Fruit fly (Drosophila melanogaster) whole organism, pupa: Measurements from ENCODE around the gene kmr.

Source experiments
- CG10348 ChIP-seq: fragments of 200-800 bp; sonication (Bioruptor generic); IDR thresholded peaks from 2 replicates; pipeline ENCODE4 v1.3.6; 2022; ENCODE audit warnings: missing biosample characterization, missing genetic modification characterization
- CG12605 ChIP-seq: fragments of 200-800 bp; sonication (Bioruptor generic); IDR thresholded peaks from 2 replicates; pipeline ENCODE4 v1.3.6; 2022; ENCODE audit warnings: missing biosample characterization, missing genetic modification characterization
- CG13204 ChIP-seq: fragments of 200-800 bp; sonication (Bioruptor generic); optimal IDR thresholded peaks from 2 replicates; lab custom pipeline; 2018; ENCODE audit warnings: missing biosample characterization, mild to moderate bottlenecking, missing genetic modification characterization, moderate library complexity
- CG14655 ChIP-seq: fragments of 200-800 bp; sonication (Bioruptor generic); optimal IDR thresholded peaks from 3 replicates; lab custom pipeline; 2017; ENCODE audit warnings: mild to moderate bottlenecking, missing biosample characterization, missing genetic modification reagents, missing genetic modification characterization
- CG15710 ChIP-seq: fragments of 200-800 bp; sonication (Bioruptor generic); optimal IDR thresholded peaks from 2 replicates; lab custom pipeline; 2018; ENCODE audit warnings: missing biosample characterization, mild to moderate bottlenecking, missing genetic modification characterization, moderate library complexity
- CG17806 ChIP-seq: fragments of 200-800 bp; sonication (Bioruptor generic); optimal IDR thresholded peaks from 2 replicates; lab custom pipeline; 2018; ENCODE audit warnings: missing biosample characterization, mild to moderate bottlenecking, missing genetic modification characterization, moderate library complexity
- CG32121 ChIP-seq: fragments of 200-800 bp; sonication (Bioruptor generic); IDR thresholded peaks from 2 replicates; pipeline ENCODE4 v1.3.6; 2022; ENCODE audit warnings: missing biosample characterization, missing genetic modification characterization
- CG34367 ChIP-seq: fragments of 200-800 bp; sonication (Bioruptor generic); optimal IDR thresholded peaks from 2 replicates; lab custom pipeline; 2018; ENCODE audit warnings: missing biosample characterization, mild to moderate bottlenecking, missing genetic modification characterization
- CG4496 ChIP-seq: fragments of 200-800 bp; sonication (Bioruptor generic); IDR thresholded peaks from 3 replicates; pipeline ENCODE4 v1.3.6; 2022; ENCODE audit warnings: missing biosample characterization, missing genetic modification characterization
- CG8159 ChIP-seq: fragments of 200-800 bp; sonication (Bioruptor generic); optimal IDR thresholded peaks from 3 replicates; lab custom pipeline; 2018; ENCODE audit warnings: missing biosample characterization, mild to moderate bottlenecking, missing genetic modification characterization, moderate library complexity
- CG8301 ChIP-seq: fragments of 200-800 bp; sonication (Bioruptor generic); optimal IDR thresholded peaks from 2 replicates; lab custom pipeline; 2018; ENCODE audit warnings: missing biosample characterization, mild to moderate bottlenecking, missing genetic modification characterization
- CG9948 ChIP-seq: fragments of 200-800 bp; sonication (Bioruptor generic); optimal IDR thresholded peaks from 2 replicates; lab custom pipeline; 2018; ENCODE audit warnings: missing biosample characterization, mild to moderate bottlenecking, missing genetic modification characterization, moderate library complexity
- D1 ChIP-seq: fragments of 200-800 bp; sonication (Bioruptor generic); optimal IDR thresholded peaks from 2 replicates; lab custom pipeline; 2018; ENCODE audit warnings: missing biosample characterization, mild to moderate bottlenecking, missing genetic modification characterization, moderate library complexity
- EcR ChIP-seq: fragments of 200-800 bp; sonication (Bioruptor generic); optimal IDR thresholded peaks from 3 replicates; lab custom pipeline; 2019; ENCODE audit warnings: missing biosample characterization, missing genetic modification characterization, mild to moderate bottlenecking, moderate library complexity, missing genetic modification reagents
- Ets98B ChIP-seq: fragments of 200-800 bp; sonication (Bioruptor generic); IDR thresholded peaks from 2 replicates; pipeline ENCODE4 v1.3.6; 2022; ENCODE audit warnings: missing biosample characterization, missing genetic modification characterization
- Pif1A ChIP-seq: fragments of 200-800 bp; sonication (Bioruptor generic); optimal IDR thresholded peaks from 3 replicates; lab custom pipeline; 2016; ENCODE audit warnings: missing biosample characterization, missing genetic modification characterization
- Pif1B ChIP-seq: fragments of 200-800 bp; sonication (Bioruptor generic); optimal IDR thresholded peaks from 3 replicates; lab custom pipeline; 2016; ENCODE audit warnings: missing biosample characterization, missing genetic modification characterization
- Snoo ChIP-seq: fragments of 200-800 bp; sonication (Bioruptor generic); optimal IDR thresholded peaks from 3 replicates; lab custom pipeline; 2017; ENCODE audit warnings: missing biosample characterization, mild to moderate bottlenecking, missing genetic modification characterization, inconsistent platforms
- fd96Ca ChIP-seq: fragments of 200-800 bp; sonication (Bioruptor generic); IDR thresholded peaks from 3 replicates; pipeline ENCODE4 v1.3.6; 2022; ENCODE audit warnings: missing biosample characterization, missing genetic modification characterization
- gl ChIP-seq: fragments of 200-800 bp; sonication (Bioruptor generic); optimal IDR thresholded peaks from 2 replicates; lab custom pipeline; 2018; ENCODE audit warnings: missing biosample characterization, mild to moderate bottlenecking, missing genetic modification characterization
- rn ChIP-seq: fragments of 200-800 bp; sonication (Bioruptor generic); IDR thresholded peaks from 2 replicates; pipeline ENCODE4 v1.3.6; 2022; ENCODE audit warnings: missing biosample characterization, missing genetic modification characterization

Gene kmr

DNA sequence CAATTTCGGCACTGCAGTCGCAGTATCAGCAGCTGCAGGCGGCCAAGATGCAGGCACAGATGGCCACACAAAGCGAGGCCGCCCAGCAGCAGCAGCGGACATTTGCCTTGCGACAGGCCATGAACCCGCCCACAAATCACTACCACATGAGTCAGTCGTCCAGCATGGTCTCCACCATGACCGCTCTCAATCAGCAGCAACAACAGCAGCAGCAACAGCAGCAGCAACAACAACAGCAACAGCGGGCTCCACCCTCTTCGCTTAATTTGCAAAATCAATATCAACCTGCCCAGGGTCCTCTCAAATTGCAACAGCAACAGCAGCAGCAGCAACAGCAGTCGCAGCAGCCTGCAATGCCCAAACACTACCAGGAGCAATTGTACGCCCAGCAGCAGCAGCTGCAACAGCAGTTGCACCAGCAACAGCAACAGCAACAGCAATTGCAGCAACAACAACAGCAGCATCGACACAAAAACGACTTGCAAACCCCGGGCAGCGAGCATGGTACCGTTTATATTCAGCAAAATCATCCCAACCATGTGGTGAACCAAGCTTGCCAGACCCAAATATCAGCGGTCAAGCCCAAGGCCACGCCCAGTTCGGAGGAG lies 31.2 kb downstream of the kmr start:
- TF ChIP-seq Pif1B (GFP tag; lab: Kevin White, UChicago) (no peak), fd96Ca (no peak), CG8159 (tag; lab: Kevin White, UChicago) (no peak), Snoo (no peak)
- TF ChIP-seq, all 21 proteins: peak for 0

dm6 chr3R:13761563-13761962 lies 46.6 kb downstream of the kmr start:
- no peak for TF ChIP-seq CG12605 (GFP tag; lab: Robert Waterston, UW)
- TF ChIP-seq EcR, result no peak
- TF ChIP-seq CG13204 (GFP tag; lab: Kevin White, UChicago), result no peak

- no peak for TF ChIP-seq CG32121
- no peak for TF ChIP-seq CG4496 (GFP tag; lab: Robert Waterston, UW)
- no peak for TF ChIP-seq CG12605 (GFP tag; lab: Robert Waterston, UW)
- peak; percentile 37 for TF ChIP-seq CG8159 (tag; lab: Kevin White, UChicago)
- TF ChIP-seq rn, result no peak
These were observed 50.0 kb downstream of the kmr start for dm6 chr3R:13765001-13765400.

dm6 chr3R:13765456-13765855 lies 50.4 kb downstream of the kmr start, which contains the start of gene CG9312:
TSS of gene CG9312 (plus strand) at chr3R:13765756.
- TF ChIP-seq CG14655 (GFP tag; lab: Kevin White, UChicago), result no peak
- peak; percentile 25 for TF ChIP-seq EcR
- TF ChIP-seq, all 21 proteins: peak for 1

dm6 chr3R:13767239-13767638 lies 52.2 kb downstream of the kmr start, which contains the start of gene Cht5:
TSS of gene Cht5 (plus strand) at chr3R:13767549.
- no peak for TF ChIP-seq CG8301 (tag; lab: Kevin White, UChicago)
- TF ChIP-seq CG8159 (tag; lab: Kevin White, UChicago), result no peak
- no peak for TF ChIP-seq CG14655 (GFP tag; lab: Kevin White, UChicago)
- peak; percentile 36 for TF ChIP-seq EcR
- TF ChIP-seq Pif1B (GFP tag; lab: Kevin White, UChicago), result no peak
- TF ChIP-seq CG10348 (GFP tag; lab: Robert Waterston, UW), result no peak
- TF ChIP-seq CG32121, result no peak
- TF ChIP-seq Snoo, result no peak
- no peak for TF ChIP-seq D1 (tag; lab: Kevin White, UChicago)
- no peak for TF ChIP-seq CG17806
- TF ChIP-seq CG9948 (tag; lab: Kevin White, UChicago), result no peak
- TF ChIP-seq CG13204 (GFP tag; lab: Kevin White, UChicago), result no peak
- TF ChIP-seq Ets98B (GFP tag; lab: Robert Waterston, UW), result no peak
- TF ChIP-seq gl, result no peak
- 0 out of 3 replicates have a peak, but pooled peaks have one; percentile 36 for TF ChIP-seq fd96Ca
- no peak for TF ChIP-seq rn
- TF ChIP-seq CG4496 (GFP tag; lab: Robert Waterston, UW), result peak; percentile 23; the same call in 1 of the 3 replicates
- TF ChIP-seq CG15710 (tag; lab: Kevin White, UChicago), result no peak
- TF ChIP-seq CG34367 (tag; lab: Kevin White, UChicago), result no peak
- TF ChIP-seq CG12605 (GFP tag; lab: Robert Waterston, UW), result no peak
- no peak for TF ChIP-seq Pif1A (GFP tag; lab: Kevin White, UChicago)
- TF ChIP-seq, all 21 proteins: peak for 3

dm6 chr3R:13771195-13771594 lies 56.2 kb downstream of the kmr start, which contains the start of gene CG9297:
TSS of gene CG9297 (plus strand) at chr3R:13771495.
- TF ChIP-seq CG17806 (no peak), CG32121 (no peak), CG4496 (GFP tag; lab: Robert Waterston, UW) (no peak), CG8159 (tag; lab: Kevin White, UChicago) (no peak), CG12605 (GFP tag; lab: Robert Waterston, UW) (no peak), CG13204 (GFP tag; lab: Kevin White, UChicago) (no peak), Pif1B (GFP tag; lab: Kevin White, UChicago) (no peak), gl (no peak), Pif1A (GFP tag; lab: Kevin White, UChicago) (no peak), CG10348 (GFP tag; lab: Robert Waterston, UW) (no peak), D1 (tag; lab: Kevin White, UChicago) (no peak)

dm6 chr3R:13773350-13773749 lies 58.3 kb downstream of the kmr start:
- TF ChIP-seq CG17806 (no peak), Ets98B (GFP tag; lab: Robert Waterston, UW) (no peak), EcR (no peak), D1 (tag; lab: Kevin White, UChicago) (no peak), rn (no peak), CG10348 (GFP tag; lab: Robert Waterston, UW) (no peak), CG12605 (GFP tag; lab: Robert Waterston, UW) (no peak), CG34367 (tag; lab: Kevin White, UChicago) (no peak), CG4496 (GFP tag; lab: Robert Waterston, UW) (no peak), CG8301 (tag; lab: Kevin White, UChicago) (no peak), CG8159 (tag; lab: Kevin White, UChicago) (no peak), CG15710 (tag; lab: Kevin White, UChicago) (no peak), CG13204 (GFP tag; lab: Kevin White, UChicago) (no peak), CG14655 (GFP tag; lab: Kevin White, UChicago) (no peak), CG32121 (no peak), fd96Ca (no peak), Pif1B (GFP tag; lab: Kevin White, UChicago) (no peak), CG9948 (tag; lab: Kevin White, UChicago) (no peak)
